Worm (Caenorhabditis elegans): ENCODE measurements around the gene ncx-1.

- TF ChIP-seq chd-7 (tag; optimal IDR thresholded peaks at IDR 0.05) (no peak), lin-26 (GFP tag; IDR thresholded peaks at IDR 0.05) (no peak), let-526 (GFP tag; IDR thresholded peaks at IDR 0.05) (no peak), dpl-1 (GFP tag; optimal IDR thresholded peaks at IDR 0.05) (no peak), T07F8.4 (tag; optimal IDR thresholded peaks at IDR 0.05) (no peak)
These were observed 42.0 kb upstream of the ncx-1 start for ce11 chrV:20162290-20163104.
